Fruit fly (Drosophila melanogaster): ENCODE measurements around the gene Pak3.

Gene Pak3

dm6 chr3R:16453597-16453996 is at the start of gene Pak3:
Gene Pak3 (minus strand): TSS chr3R:16453821.
- TF ChIP-seq CG17359 (tag; optimal IDR thresholded peaks at IDR 0.05) = no peak
- peak; percentile 65 for TF ChIP-seq knrl (GFP tag; IDR thresholded peaks at IDR 0.05; ENCODE audit: partially characterized antibody)
- TF ChIP-seq Dref (GFP tag; IDR thresholded peaks at IDR 0.05) = peak; percentile 89
- no peak for TF ChIP-seq Antp (GFP tag; optimal IDR thresholded peaks at IDR 0.05)
- no peak for TF ChIP-seq ap (GFP tag; IDR thresholded peaks at IDR 0.05)
- peak; percentile 79 for TF ChIP-seq BEAF-32 (GFP tag; optimal IDR thresholded peaks at IDR 0.05)
- peak; percentile 38 for TF ChIP-seq Ets97D (GFP tag; optimal IDR thresholded peaks at IDR 0.05)
- peak; percentile 43 for TF ChIP-seq CG2712 (tag; optimal IDR thresholded peaks at IDR 0.05)
- TF ChIP-seq salm (tag; optimal IDR thresholded peaks at IDR 0.05) = peak; percentile 10
- TF ChIP-seq tio (GFP tag; optimal IDR thresholded peaks at IDR 0.05) = no peak
- TF ChIP-seq CG10267 (tag; optimal IDR thresholded peaks at IDR 0.05) = peak; percentile 56
- peak; percentile 51; the same call in 1 of the 3 replicates for TF ChIP-seq row (GFP tag; IDR thresholded peaks at IDR 0.05)
- no peak for TF ChIP-seq cas (GFP tag; IDR thresholded peaks at IDR 0.05)
- TF ChIP-seq CG10959 (GFP tag; IDR thresholded peaks at IDR 0.05) = no peak
- peak; percentile 45 for TF ChIP-seq CoRest (tag; optimal IDR thresholded peaks at IDR 0.05)
- peak; percentile 52 for TF ChIP-seq zen (tag; optimal IDR thresholded peaks at IDR 0.05)
- peak; percentile 31 for TF ChIP-seq Dek (tag; optimal IDR thresholded peaks at IDR 0.05)
- TF ChIP-seq mld (GFP tag; IDR thresholded peaks at IDR 0.05; ENCODE audit: partially characterized antibody) = peak; percentile 45; the same call in 1 of the 3 replicates
- peak; percentile 46 for TF ChIP-seq CG13775 (GFP tag; optimal IDR thresholded peaks at IDR 0.05)
- no peak for TF ChIP-seq slou (GFP tag; optimal IDR thresholded peaks at IDR 0.05)
- TF ChIP-seq ase (GFP tag; IDR thresholded peaks at IDR 0.05) = no peak
- peak; percentile 68; the same call in 2 of the 3 replicates for TF ChIP-seq CG7963 (GFP tag; IDR thresholded peaks at IDR 0.05; ENCODE audit: partially characterized antibody)
- peak; percentile 75 for TF ChIP-seq Opbp (GFP tag; IDR thresholded peaks at IDR 0.05; ENCODE audit: partially characterized antibody)
- no peak for TF ChIP-seq dati (GFP tag; IDR thresholded peaks at IDR 0.05)
- no peak for TF ChIP-seq insv (GFP tag; optimal IDR thresholded peaks at IDR 0.05)
- TF ChIP-seq MBD-R2 (GFP tag; IDR thresholded peaks at IDR 0.05) = peak; percentile 53; the same call in 1 of the 2 replicates
- peak; percentile 63 for TF ChIP-seq Dp (GFP tag; optimal IDR thresholded peaks at IDR 0.05)
- no peak for TF ChIP-seq fd3F (GFP tag; optimal IDR thresholded peaks at IDR 0.05)
- TF ChIP-seq abd-A (tag; optimal IDR thresholded peaks at IDR 0.05) = no peak
- TF ChIP-seq CG12104 (GFP tag; optimal IDR thresholded peaks at IDR 0.05) = no peak
- no peak for TF ChIP-seq CG10147 (GFP tag; optimal IDR thresholded peaks at IDR 0.05)
- peak; percentile 40 for TF ChIP-seq ewg (GFP tag; optimal IDR thresholded peaks at IDR 0.05)
- peak; percentile 9; the same call in 1 of the 2 replicates for TF ChIP-seq nerfin-2 (GFP tag; IDR thresholded peaks at IDR 0.05; ENCODE audit: partially characterized antibody)
- TF ChIP-seq Lim3 (GFP tag; IDR thresholded peaks at IDR 0.05) = no peak
- TF ChIP-seq grau (tag; optimal IDR thresholded peaks at IDR 0.05) = no peak
- no peak for TF ChIP-seq PHDP (tag; optimal IDR thresholded peaks at IDR 0.05)
- peak; percentile 42 for TF ChIP-seq HmgZ (tag; optimal IDR thresholded peaks at IDR 0.05)
- TF ChIP-seq tap (tag; optimal IDR thresholded peaks at IDR 0.05) = peak; percentile 16
- TF ChIP-seq CG1832 (GFP tag; optimal IDR thresholded peaks at IDR 0.05) = no peak
- TF ChIP-seq bigmax (GFP tag; optimal IDR thresholded peaks at IDR 0.05) = no peak
- TF ChIP-seq Sry-δ (GFP tag; optimal IDR thresholded peaks at IDR 0.05) = peak; percentile 37
- peak; percentile 85 for TF ChIP-seq pzg (GFP tag; optimal IDR thresholded peaks at IDR 0.05)
- no peak for TF ChIP-seq CG9876 (GFP tag; optimal IDR thresholded peaks at IDR 0.05)
- peak; percentile 80 for TF ChIP-seq hbn (GFP tag; IDR thresholded peaks at IDR 0.05; ENCODE audit: partially characterized antibody)
- TF ChIP-seq Sin3A (optimal IDR thresholded peaks at IDR 0.05) = peak; percentile 10
- TF ChIP-seq CG13287 (GFP tag; IDR thresholded peaks at IDR 0.05; ENCODE audit: partially characterized antibody) = peak; percentile 79
- no peak for TF ChIP-seq caup (GFP tag; optimal IDR thresholded peaks at IDR 0.05; ENCODE audit: severe bottlenecking)
- peak; percentile 36 for TF ChIP-seq CG12391 (tag; optimal IDR thresholded peaks at IDR 0.05)
- TF ChIP-seq CG13296 (GFP tag; optimal IDR thresholded peaks at IDR 0.05) = peak; percentile 12
- TF ChIP-seq CG7357 (GFP tag; IDR thresholded peaks at IDR 0.05) = peak; percentile 67; the same call in 2 of the 3 replicates
